Worm (Caenorhabditis elegans): ENCODE measurements around the gene C13E3.1.
A peak's percentile ranks its signal among the peaks of the same experiment; 100 is the strongest.

Gene C13E3.1

ce11 chrX:8874748-8875147, 18.2 kb upstream of the C13E3.1 start, which contains the start of gene C06E2.1:
Gene C06E2.1, minus strand, starts transcription at chrX:8874848.
- TF ChIP-seq F10E7.11 (tag; optimal IDR thresholded peaks at IDR 0.05) (no peak), madf-6 (GFP tag; IDR thresholded peaks at IDR 0.05) (no peak), mxl-1 (tag; optimal IDR thresholded peaks at IDR 0.05) (no peak), efl-1 (GFP tag; optimal IDR thresholded peaks at IDR 0.05) (no peak), repo-1 (tag; optimal IDR thresholded peaks at IDR 0.05) (no peak), F39B2.1 (GFP tag; IDR thresholded peaks at IDR 0.05) (no peak), somi-1 (GFP tag; optimal IDR thresholded peaks at IDR 0.05) (no peak), ccch-3 (GFP tag; optimal IDR thresholded peaks at IDR 0.05) (no peak), chd-7 (tag; optimal IDR thresholded peaks at IDR 0.05) (no peak), lin-54 (GFP tag; optimal IDR thresholded peaks at IDR 0.05) (no peak), gei-17 (GFP tag; optimal IDR thresholded peaks at IDR 0.05) (no peak), madf-8 (GFP tag; conservative IDR thresholded peaks at IDR 0.05) (no peak), attf-6 (GFP tag; IDR thresholded peaks at IDR 0.05) (no peak), ceh-58 (GFP tag; IDR thresholded peaks at IDR 0.05) (no peak), xnd-1 (tag; optimal IDR thresholded peaks at IDR 0.05) (no peak)

ce11 chrX:8875867-8876266, 17.0 kb upstream of the C13E3.1 start:
- TF ChIP-seq attf-5 (GFP tag; optimal IDR thresholded peaks at IDR 0.05) (no peak), chd-7 (tag; optimal IDR thresholded peaks at IDR 0.05) (no peak), tbx-9 (tag; optimal IDR thresholded peaks at IDR 0.05; ENCODE audit: borderline replicate concordance) (no peak), nfya-2 (GFP tag; IDR thresholded peaks at IDR 0.05) (no peak), madf-3 (GFP tag; IDR thresholded peaks at IDR 0.05) (no peak), snpc-1.1 (tag; optimal IDR thresholded peaks at IDR 0.05; ENCODE audit: insufficient read depth) (no peak), nfya-1 (tag; optimal IDR thresholded peaks at IDR 0.05; ENCODE audit: borderline replicate concordance, insufficient read depth) (no peak), repo-1 (tag; optimal IDR thresholded peaks at IDR 0.05) (no peak), dox-1 (GFP tag; IDR thresholded peaks at IDR 0.05) (no peak), B0035.1 (tag; optimal IDR thresholded peaks at IDR 0.05) (no peak)

DNA sequence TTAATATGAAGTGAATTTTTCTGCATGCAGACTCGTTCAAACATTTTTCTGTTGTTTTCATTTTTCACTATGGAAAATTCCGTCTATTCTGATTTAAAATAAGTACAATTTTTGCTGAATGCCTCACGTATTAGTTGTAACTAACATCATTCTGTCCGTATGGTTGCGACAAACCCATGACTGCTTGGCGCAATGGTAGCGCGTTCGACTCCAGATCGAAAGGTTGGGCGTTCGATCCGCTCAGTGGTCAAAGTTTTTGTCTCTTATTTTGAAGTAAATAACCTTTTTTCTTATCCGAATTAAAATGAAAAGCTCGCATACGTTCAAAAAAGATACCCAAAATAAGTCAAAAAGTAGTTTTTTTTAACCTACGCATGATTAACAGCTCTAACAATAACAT, 15.7 kb upstream of the C13E3.1 start:
- 0 out of 2 replicates have a peak, but pooled peaks have one; percentile 29 for TF ChIP-seq let-526 (GFP tag; IDR thresholded peaks at IDR 0.05)
- no peak for TF ChIP-seq lin-35 (GFP tag; optimal IDR thresholded peaks at IDR 0.05)
- no peak for TF ChIP-seq let-607 (tag; optimal IDR thresholded peaks at IDR 0.05)
- TF ChIP-seq F22D6.2 (tag; optimal IDR thresholded peaks at IDR 0.05), result no peak
- no peak for TF ChIP-seq F37B4.10 (GFP tag; IDR thresholded peaks at IDR 0.05)
- TF ChIP-seq snpc-3.4 (tag; optimal IDR thresholded peaks at IDR 0.05), result peak; percentile 49
- peak; percentile 61 for TF ChIP-seq snpc-4 (GFP tag; optimal IDR thresholded peaks at IDR 0.05)
- no peak for TF ChIP-seq snpc-4 (tag; optimal IDR thresholded peaks at IDR 0.05)
- no peak for TF ChIP-seq madf-10 (tag; optimal IDR thresholded peaks at IDR 0.05)
- TF ChIP-seq aptf-2 (GFP tag; conservative IDR thresholded peaks at IDR 0.05), result no peak
- peak; percentile 75 for TF ChIP-seq rpc-1 (optimal IDR thresholded peaks at IDR 0.05)
- peak; percentile 89 for TF ChIP-seq rpc-1 (tag; optimal IDR thresholded peaks at IDR 0.05)
- TF ChIP-seq die-1 (tag; optimal IDR thresholded peaks at IDR 0.05), result peak; percentile 56
- 0 out of 2 replicates have a peak, but pooled peaks have one; percentile 25 for TF ChIP-seq Y56A3A.18 (GFP tag; IDR thresholded peaks at IDR 0.05)
- no peak for TF ChIP-seq bed-1 (GFP tag; IDR thresholded peaks at IDR 0.05)
- no peak for TF ChIP-seq ceh-79 (tag; optimal IDR thresholded peaks at IDR 0.05)
- no peak for TF ChIP-seq ama-1 (optimal IDR thresholded peaks at IDR 0.05)
- peak in 1 of 2 experiments; percentile 20 for TF ChIP-seq ama-1 (GFP tag; optimal IDR thresholded peaks at IDR 0.05)
- no peak for TF ChIP-seq C17E4.6 (GFP tag; IDR thresholded peaks at IDR 0.05)
- peak; percentile 44 for TF ChIP-seq snpc-1.3 (tag; optimal IDR thresholded peaks at IDR 0.05; ENCODE audit: insufficient read depth)
- peak; percentile 82 for TF ChIP-seq him-1 (tag; optimal IDR thresholded peaks at IDR 0.05)
- no peak for TF ChIP-seq madf-3 (GFP tag; IDR thresholded peaks at IDR 0.05)
- TF ChIP-seq F39B2.1 (GFP tag; IDR thresholded peaks at IDR 0.05), result no peak
- TF ChIP-seq F49E8.2 (tag; optimal IDR thresholded peaks at IDR 0.05; ENCODE audit: insufficient read depth), result no peak
- TF ChIP-seq efl-1 (GFP tag; optimal IDR thresholded peaks at IDR 0.05), result no peak
- no peak for TF ChIP-seq lag-1 (GFP tag; IDR thresholded peaks at IDR 0.05)
- no peak for TF ChIP-seq ceh-91 (GFP tag; IDR thresholded peaks at IDR 0.05)

All from whole organism, young adult.